Worm (Caenorhabditis elegans): ENCODE measurements around the gene F26A1.4.

ce11 chrIII:4842173-4842572 lies 24.8 kb downstream of the F26A1.4 start, which contains the start of gene clec-156:
- TF ChIP-seq hlh-13 (GFP tag; optimal IDR thresholded peaks at IDR 0.05) (no peak), nhr-11 (tag; optimal IDR thresholded peaks at IDR 0.05) (no peak), pha-4 (tag; optimal IDR thresholded peaks at IDR 0.05) (no peak), fkh-10 (GFP tag; optimal IDR thresholded peaks at IDR 0.05) (no peak), madf-2 (tag; optimal IDR thresholded peaks at IDR 0.05) (no peak), pat-9 (tag; optimal IDR thresholded peaks at IDR 0.05) (no peak), hlh-8 (tag; optimal IDR thresholded peaks at IDR 0.05) (no peak), nfya-1 (tag; optimal IDR thresholded peaks at IDR 0.05) (no peak), C08G9.2 (tag; optimal IDR thresholded peaks at IDR 0.05) (no peak), fax-1 (tag; optimal IDR thresholded peaks at IDR 0.05) (no peak), ceh-14 (tag; optimal IDR thresholded peaks at IDR 0.05) (no peak)
